Worm (Caenorhabditis elegans): ENCODE data around the gene Y44A6D.1.

DNA sequence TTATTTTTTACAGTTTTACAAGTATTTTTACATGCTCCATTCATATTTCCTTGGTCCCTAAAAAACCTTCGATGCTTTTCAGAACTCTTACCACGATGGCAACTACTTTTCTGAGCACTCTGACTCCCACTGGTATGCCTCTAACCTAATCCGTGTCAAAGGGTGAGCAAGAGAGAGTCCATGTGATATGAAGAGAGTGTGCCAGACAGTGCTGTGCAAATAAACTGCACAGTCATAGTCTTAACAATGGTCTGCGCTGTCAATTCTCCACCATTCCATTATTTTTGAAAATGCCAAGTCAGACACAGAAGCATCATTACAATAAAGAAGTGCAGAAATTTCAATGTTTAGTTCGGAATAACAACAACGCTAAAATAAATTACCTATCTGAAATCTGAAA, 44.6 kb downstream of the Y44A6D.1 start:
- no peak for TF ChIP-seq snu-23 (GFP tag; optimal IDR thresholded peaks at IDR 0.05)
- TF ChIP-seq unc-62 (GFP tag; optimal IDR thresholded peaks at IDR 0.05), result no peak
- TF ChIP-seq snpc-4 (tag; optimal IDR thresholded peaks at IDR 0.05), result no peak
- no peak for TF ChIP-seq nhr-12 (tag; optimal IDR thresholded peaks at IDR 0.05)
- no peak for TF ChIP-seq nhr-76 (tag; optimal IDR thresholded peaks at IDR 0.05)

Measured in whole organism, L1 larva.